Worm (Caenorhabditis elegans): Measurements from ENCODE around the gene C49C8.5.

C49C8.5 gene

ce11 chrIV:8653592-8653991 lies at the start of gene C49C8.5:
C49C8.5 (minus strand) TSS chrIV:8653664.
- no peak for TF ChIP-seq unc-62 (GFP tag; optimal IDR thresholded peaks at IDR 0.05)

DNA sequence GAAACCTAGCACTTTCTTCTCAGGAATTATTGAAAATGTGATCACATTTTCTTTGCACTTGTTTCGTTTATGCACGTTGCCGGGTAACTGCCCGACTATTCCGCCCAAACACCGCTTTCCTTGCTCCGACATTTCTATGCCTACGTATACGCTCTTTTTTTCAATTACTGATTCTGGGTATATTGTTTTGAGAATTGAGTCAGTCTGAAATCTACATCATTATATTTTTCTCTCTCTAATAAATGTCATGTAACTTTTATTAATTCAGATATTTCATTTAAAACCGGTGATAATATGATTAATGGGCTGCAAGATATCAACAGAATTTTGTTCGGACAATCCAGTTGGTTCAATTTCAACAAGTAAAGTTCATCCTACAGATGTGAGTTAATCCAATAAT lies 44.0 kb upstream of the C49C8.5 start, which contains the start of gene ttll-11:
ttll-11 (plus strand) TSS at position 301 of the 400 bp plus-strand sequence.
- TF ChIP-seq unc-62 (GFP tag; optimal IDR thresholded peaks at IDR 0.05), result no peak

DNA sequence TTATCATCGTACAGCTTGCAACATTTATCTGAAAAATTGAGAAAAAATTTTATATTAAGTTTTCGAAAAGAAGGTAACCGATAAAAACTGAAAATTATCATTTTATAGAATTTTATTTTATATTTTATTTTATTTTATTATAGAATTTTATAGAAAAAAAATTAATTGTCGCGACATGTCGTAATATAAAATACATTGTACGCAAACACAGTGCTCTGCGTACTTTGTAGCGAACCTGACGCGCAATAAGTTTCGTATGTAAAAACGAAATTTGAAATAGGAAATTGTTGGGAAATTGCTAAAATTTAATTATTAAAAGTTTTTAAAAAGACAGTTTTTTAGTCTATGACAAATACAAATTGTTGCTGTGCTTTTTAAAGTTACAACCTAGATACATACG lies 38.0 kb upstream of the C49C8.5 start, which contains the start of the genes hst-1 and ints-6:
hst-1 (minus strand) TSS at position 28 of the 400 bp plus-strand sequence.
ints-6 (plus strand) TSS at position 260 of the 400 bp plus-strand sequence.
- TF ChIP-seq unc-62 (GFP tag; optimal IDR thresholded peaks at IDR 0.05), result no peak

- no peak for TF ChIP-seq unc-62 (GFP tag; optimal IDR thresholded peaks at IDR 0.05)
Measured at ce11 chrIV:8687605-8688191, 34.2 kb upstream of the C49C8.5 start, which contains the start of gene snrp-3. snrp-3 (minus strand) TSS chrIV:8687810.

- TF ChIP-seq unc-62 (GFP tag; optimal IDR thresholded peaks at IDR 0.05), result no peak
Measured at ce11 chrIV:8686966-8687365, 33.5 kb upstream of the C49C8.5 start.

- no peak for TF ChIP-seq unc-62 (GFP tag; optimal IDR thresholded peaks at IDR 0.05)
Measured at ce11 chrIV:8686510-8686909, 33.0 kb upstream of the C49C8.5 start, which contains the start of gene pole-2. pole-2 (minus strand) TSS chrIV:8686610.

- no peak for TF ChIP-seq unc-62 (GFP tag; optimal IDR thresholded peaks at IDR 0.05)
Measured at ce11 chrIV:8679225-8679624, 25.8 kb upstream of the C49C8.5 start, which contains the start of gene nlp-60. nlp-60 (minus strand) TSS chrIV:8679325.

ce11 chrIV:8677303-8677702 lies 23.8 kb upstream of the C49C8.5 start, which contains the start of gene F08B4.8:
F08B4.8 (plus strand) TSS chrIV:8677603.
- TF ChIP-seq unc-62 (GFP tag; optimal IDR thresholded peaks at IDR 0.05), result no peak

DNA sequence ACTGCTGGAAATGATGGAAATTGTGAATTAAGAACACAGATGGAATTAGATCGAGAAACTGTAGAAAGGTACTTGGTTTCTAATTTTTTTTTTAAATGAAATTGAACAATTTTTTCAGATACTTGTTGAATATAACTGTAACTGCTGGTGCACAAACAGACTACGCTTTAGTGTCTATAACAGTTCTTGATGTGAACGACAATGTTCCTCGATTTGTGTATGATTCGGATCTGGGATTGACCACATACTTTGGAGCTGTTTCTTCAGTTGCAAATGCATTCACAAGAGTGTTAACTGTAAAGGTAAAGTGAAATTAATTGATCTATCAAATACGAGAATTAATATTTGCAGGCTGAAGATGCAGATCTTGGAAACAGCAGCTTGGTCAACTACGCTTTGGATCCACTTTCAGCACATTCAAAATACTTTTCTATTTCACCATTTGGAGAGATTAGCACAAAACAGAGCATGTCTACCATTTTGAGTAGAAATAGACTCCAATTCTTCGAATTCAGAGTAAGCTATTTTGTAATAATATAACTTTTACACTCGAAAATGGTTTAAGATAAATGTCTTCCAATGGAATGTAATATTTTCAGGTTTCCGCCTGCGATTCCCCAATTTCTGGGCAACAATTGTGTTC lies 20.4 kb upstream of the C49C8.5 start:
- TF ChIP-seq unc-62 (GFP tag; optimal IDR thresholded peaks at IDR 0.05), result no peak

DNA sequence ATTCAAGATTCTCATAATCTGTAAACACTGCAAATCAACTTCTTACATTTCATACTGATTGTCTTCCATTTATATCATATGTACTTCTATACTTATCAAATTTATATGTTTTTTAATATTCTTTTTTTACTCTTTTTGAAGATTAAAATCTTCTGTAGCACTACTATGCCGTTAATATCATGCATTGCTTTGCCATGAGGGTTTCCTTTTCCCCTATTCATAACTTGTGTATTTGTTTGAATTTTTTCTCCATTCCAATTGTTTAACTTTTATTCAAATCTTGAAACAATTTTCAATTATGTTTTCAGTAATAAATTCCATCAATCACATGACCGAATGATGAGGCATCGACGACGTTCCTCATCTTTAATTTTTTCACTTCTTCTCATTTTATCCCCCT lies 15.2 kb upstream of the C49C8.5 start, which contains the start of gene cdh-5:
cdh-5 (plus strand) TSS at position 301 of the 400 bp plus-strand sequence.
- TF ChIP-seq unc-62 (GFP tag; optimal IDR thresholded peaks at IDR 0.05), result no peak

DNA sequence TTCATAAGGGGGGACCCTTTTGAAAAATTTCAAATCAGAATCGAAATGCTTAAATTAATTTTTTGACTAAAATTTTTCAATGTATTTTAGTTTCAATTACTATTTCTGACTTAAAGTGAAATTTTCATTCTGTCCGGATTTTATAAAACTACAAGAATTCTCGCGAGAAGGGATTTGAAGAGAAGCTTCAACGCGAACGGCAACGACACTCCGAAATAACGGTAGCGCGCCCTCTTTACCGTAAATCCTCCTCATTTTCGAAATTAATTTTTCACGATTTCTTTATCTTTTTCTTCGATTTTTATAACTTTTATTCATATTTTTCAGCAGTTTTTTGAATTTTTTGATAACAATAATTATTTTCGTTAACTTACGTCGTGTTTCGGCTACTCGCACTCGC lies 12.3 kb upstream of the C49C8.5 start:
- no peak for TF ChIP-seq unc-62 (GFP tag; optimal IDR thresholded peaks at IDR 0.05)

DNA sequence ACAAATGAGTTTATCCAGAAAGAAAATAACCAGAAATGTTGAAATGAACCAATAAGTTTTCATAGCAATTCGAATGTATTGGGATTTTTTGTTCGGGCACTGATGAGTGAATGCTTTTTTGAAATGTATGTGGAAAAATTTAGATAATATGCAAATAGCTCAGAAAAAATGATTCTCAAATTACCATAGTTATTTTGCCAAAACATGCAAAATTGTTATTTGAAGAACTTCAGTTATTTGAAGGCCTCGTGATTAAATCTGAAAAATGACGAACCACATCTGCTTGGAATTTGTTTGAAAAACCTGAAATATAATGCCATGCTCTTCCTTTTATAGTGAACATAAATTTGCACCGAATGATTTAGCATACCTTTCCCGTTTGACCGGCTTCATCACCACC lies 4.7 kb upstream of the C49C8.5 start, which contains the start of gene C49C8.6:
C49C8.6 (minus strand) TSS at position 101 of the 400 bp plus-strand sequence.
- TF ChIP-seq unc-62 (GFP tag; optimal IDR thresholded peaks at IDR 0.05), result no peak

- no peak for TF ChIP-seq unc-62 (GFP tag; optimal IDR thresholded peaks at IDR 0.05)
Measured at ce11 chrIV:8654115-8654628, 708 bp upstream of the C49C8.5 start, which contains the start of gene C49C8.1. C49C8.1 (plus strand) TSS chrIV:8654578.

DNA sequence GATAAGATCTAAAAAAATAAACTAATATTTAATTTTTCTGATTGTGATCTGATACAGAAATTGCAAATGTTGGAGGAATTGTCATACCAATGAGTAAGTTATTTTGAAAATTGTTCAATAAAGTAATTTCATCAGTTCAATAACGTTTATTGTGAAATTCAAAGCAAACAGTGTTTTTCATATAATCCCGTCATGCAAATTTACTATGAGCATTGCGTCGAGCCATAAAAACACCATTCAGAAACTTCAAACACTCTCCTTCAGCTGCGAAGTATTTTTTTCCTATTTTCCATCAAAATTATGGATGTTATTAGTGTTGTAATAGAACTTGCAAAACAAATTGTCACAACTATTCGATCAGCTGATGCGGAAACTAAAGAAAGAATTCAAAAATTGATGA lies 1.6 kb downstream of the C49C8.5 start, which contains the start of gene C49C8.8:
C49C8.8 (plus strand) TSS at position 301 of the 400 bp plus-strand sequence.
- TF ChIP-seq unc-62 (GFP tag; optimal IDR thresholded peaks at IDR 0.05), result no peak

- TF ChIP-seq unc-62 (GFP tag; optimal IDR thresholded peaks at IDR 0.05), result no peak
Measured at ce11 chrIV:8650696-8651095, 2.8 kb downstream of the C49C8.5 start, which contains the start of gene C49C8.2. C49C8.2 (plus strand) TSS chrIV:8651088.

ce11 chrIV:8648502-8648901 lies 5.0 kb downstream of the C49C8.5 start, which contains the start of gene cyp-33E1:
cyp-33E1 (minus strand) TSS chrIV:8648602.
- TF ChIP-seq unc-62 (GFP tag; optimal IDR thresholded peaks at IDR 0.05), result no peak

Data from whole organism, dauer.